Fruit fly (Drosophila melanogaster): ENCODE data around the gene CG32022.

The CG32022 gene

DNA sequence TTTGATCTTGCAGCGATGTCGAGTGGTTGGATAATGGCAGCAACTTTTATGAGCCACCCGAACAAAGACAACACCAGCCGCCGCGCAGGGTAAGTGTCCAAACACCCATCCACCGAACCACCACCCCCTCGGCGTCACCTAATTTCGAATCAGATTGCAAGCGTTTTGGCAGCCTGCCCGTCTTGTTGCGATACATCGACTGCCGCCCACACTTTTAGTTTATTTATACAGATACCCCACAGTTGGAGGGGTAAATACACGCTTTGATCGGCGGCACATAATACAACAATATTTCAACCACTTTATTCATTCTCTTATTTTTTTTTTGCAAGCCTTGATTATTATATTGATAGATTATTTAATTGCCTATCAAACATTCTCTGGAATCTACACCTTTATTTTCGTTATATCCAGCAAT lies 42.0 kb upstream of the CG32022 start (continued):
- TF ChIP-seq Xrp1 (GFP tag; IDR thresholded peaks at IDR 0.05) (peak; percentile 43; the same call in 1 of the 2 replicates), zfh1 (GFP tag; IDR thresholded peaks at IDR 0.05) (peak; percentile 39; the same call in 1 of the 3 replicates), E2f2 (GFP tag; IDR thresholded peaks at IDR 0.05) (peak; percentile 38; the same call in 1 of the 2 replicates), Ada2b (GFP tag; IDR thresholded peaks at IDR 0.05) (no peak), sim (GFP tag; IDR thresholded peaks at IDR 0.05) (no peak), jing (GFP tag; optimal IDR thresholded peaks at IDR 0.05) (no peak), CG9437 (GFP tag; optimal IDR thresholded peaks at IDR 0.05) (peak; percentile 15), CG34224 (GFP tag; IDR thresholded peaks at IDR 0.05; ENCODE audit: partially characterized antibody) (peak; percentile 65), gem (tag; optimal IDR thresholded peaks at IDR 0.05) (peak; percentile 60), Oli (tag; optimal IDR thresholded peaks at IDR 0.05) (peak; percentile 32), dimm (GFP tag; IDR thresholded peaks at IDR 0.05) (no peak), vvl (GFP tag; IDR thresholded peaks at IDR 0.05) (peak; percentile 75), Dbx (GFP tag; IDR thresholded peaks at IDR 0.05) (0 out of 3 replicates have a peak, but pooled peaks have one; percentile 32), Mrtf (GFP tag; IDR thresholded peaks at IDR 0.05) (peak; percentile 72; the same call in 2 of the 3 replicates), CG18476 (GFP tag; optimal IDR thresholded peaks at IDR 0.05) (no peak), pho (GFP tag; optimal IDR thresholded peaks at IDR 0.05) (peak; percentile 32), dm (GFP tag; optimal IDR thresholded peaks at IDR 0.05) (peak; percentile 5), ssp (GFP tag; IDR thresholded peaks at IDR 0.05) (peak; percentile 43), Sox102F (GFP tag; optimal IDR thresholded peaks at IDR 0.05) (peak; percentile 60), eve (GFP tag; optimal IDR thresholded peaks at IDR 0.05) (no peak), CG32772 (GFP tag; IDR thresholded peaks at IDR 0.05) (peak; percentile 54), aop (GFP tag; IDR thresholded peaks at IDR 0.05) (no peak), CG11560 (tag; IDR thresholded peaks at IDR 0.05) (no peak), crol (GFP tag; IDR thresholded peaks at IDR 0.05) (peak; percentile 56), CG10366 (GFP tag; IDR thresholded peaks at IDR 0.05) (peak; percentile 59), chif (GFP tag; optimal IDR thresholded peaks at IDR 0.05) (peak; percentile 10 to 55), CG6689 (GFP tag; IDR thresholded peaks at IDR 0.05) (peak; percentile 59), eyg (GFP tag; optimal IDR thresholded peaks at IDR 0.05) (no peak), Doc3 (GFP tag; IDR thresholded peaks at IDR 0.05; ENCODE audit: partially characterized antibody) (no peak), Aef1 (GFP tag; IDR thresholded peaks at IDR 0.05) (peak; percentile 43; the same call in 2 of the 3 replicates), Doc2 (GFP tag; IDR thresholded peaks at IDR 0.05) (no peak), cwo (GFP tag; optimal IDR thresholded peaks at IDR 0.05) (peak; percentile 16), CG13624 (GFP tag; optimal IDR thresholded peaks at IDR 0.05) (no peak), da (GFP tag; optimal IDR thresholded peaks at IDR 0.05) (no peak), CG12659 (GFP tag; optimal IDR thresholded peaks at IDR 0.05) (peak; percentile 38), pros (GFP tag; optimal IDR thresholded peaks at IDR 0.05) (no peak), CG11085 (GFP tag; IDR thresholded peaks at IDR 0.05) (0 out of 2 replicates have a peak, but pooled peaks have one; percentile 44), CG8388 (GFP tag; optimal IDR thresholded peaks at IDR 0.05) (no peak), Abd-B (GFP tag; optimal IDR thresholded peaks at IDR 0.05) (no peak), tll (GFP tag; optimal IDR thresholded peaks at IDR 0.05) (no peak), YL-1 (GFP tag; optimal IDR thresholded peaks at IDR 0.05) (no peak), Fer3 (tag; optimal IDR thresholded peaks at IDR 0.05) (peak; percentile 34), odd (GFP tag; optimal IDR thresholded peaks at IDR 0.05) (peak; percentile 26), Hr3 (GFP tag; optimal IDR thresholded peaks at IDR 0.05) (peak; percentile 17), CG11695 (GFP tag; IDR thresholded peaks at IDR 0.05) (0 out of 3 replicates have a peak, but pooled peaks have one; percentile 49), CG12391 (tag; optimal IDR thresholded peaks at IDR 0.05) (peak; percentile 48), CG8944 (GFP tag; optimal IDR thresholded peaks at IDR 0.05) (peak; percentile 28), CG13775 (GFP tag; optimal IDR thresholded peaks at IDR 0.05) (no peak), Lim3 (GFP tag; IDR thresholded peaks at IDR 0.05) (no peak), psq (GFP tag; optimal IDR thresholded peaks at IDR 0.05) (no peak), CG6254 (GFP tag; optimal IDR thresholded peaks at IDR 0.05) (no peak)
